Fruit fly (Drosophila melanogaster): ENCODE results near the gene Ref1.

Gene Ref1

DNA sequence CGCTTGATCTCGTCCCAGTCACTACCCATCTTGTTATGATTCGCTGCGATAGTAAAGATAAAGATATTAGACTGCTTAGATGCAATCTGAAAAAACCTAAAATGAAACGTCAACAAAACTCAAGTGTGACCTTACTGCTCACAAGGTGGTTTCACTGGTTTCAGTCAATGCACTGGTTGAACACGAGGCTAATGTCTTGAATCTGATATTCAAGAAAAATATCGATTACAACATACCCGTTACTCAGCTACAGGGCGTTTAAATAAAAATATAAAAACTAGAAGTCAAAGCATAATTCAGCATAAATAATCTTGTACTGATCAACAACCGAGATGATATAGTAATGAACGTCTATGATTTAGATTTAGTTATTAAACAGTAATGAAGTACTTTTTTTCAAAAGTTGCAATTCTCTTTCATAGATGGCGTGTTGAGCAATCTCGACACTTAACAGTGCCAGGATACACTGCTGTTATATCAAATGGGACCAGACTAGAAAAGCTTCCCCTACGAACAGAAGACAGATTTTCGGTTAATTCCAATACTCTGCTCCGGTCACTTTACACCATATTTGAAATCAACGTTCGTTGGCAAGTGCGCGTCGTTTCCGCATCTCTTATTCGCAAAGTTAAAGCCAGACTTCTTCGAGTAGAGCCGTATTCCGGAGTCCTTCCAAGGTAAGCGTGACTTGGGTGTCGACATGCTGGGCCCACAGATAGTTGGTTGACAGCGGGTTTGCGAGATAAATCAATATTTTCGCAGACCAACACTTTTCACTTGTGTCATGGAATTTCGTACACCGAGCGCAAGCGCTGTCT is 5.7 kb downstream of the Ref1 start, which contains the start of the genes Ufl1 and CG1943 (continued):
- TF ChIP-seq CG43689 (GFP tag; IDR thresholded peaks at IDR 0.05) (no peak), ac (GFP tag; optimal IDR thresholded peaks at IDR 0.05) (peak; percentile 38), Hmr (GFP tag; optimal IDR thresholded peaks at IDR 0.05) (peak; percentile 72), CG16813 (GFP tag; IDR thresholded peaks at IDR 0.05; ENCODE audit: partially characterized antibody) (no peak), gro (GFP tag; optimal IDR thresholded peaks at IDR 0.05) (no peak), pzg (GFP tag; optimal IDR thresholded peaks at IDR 0.05) (peak; percentile 88), MESR4 (GFP tag; optimal IDR thresholded peaks at IDR 0.05) (peak; percentile 75), Atf-2 (GFP tag; optimal IDR thresholded peaks at IDR 0.05) (no peak), gce (GFP tag; IDR thresholded peaks at IDR 0.05) (no peak), bbx (GFP tag; IDR thresholded peaks at IDR 0.05; ENCODE audit: partially characterized antibody) (no peak), gcm (GFP tag; optimal IDR thresholded peaks at IDR 0.05) (peak; percentile 44), D (optimal IDR thresholded peaks at IDR 0.05) (no peak), D (GFP tag; optimal IDR thresholded peaks at IDR 0.05) (no peak), HLH54F (GFP tag; optimal IDR thresholded peaks at IDR 0.05) (no peak), CG17612 (GFP tag; IDR thresholded peaks at IDR 0.05) (no peak), Sry-δ (GFP tag; optimal IDR thresholded peaks at IDR 0.05) (peak; percentile 81), Hr51 (GFP tag; optimal IDR thresholded peaks at IDR 0.05) (peak in 1 of 2 experiments; percentile 2), sd (tag; optimal IDR thresholded peaks at IDR 0.05) (peak; percentile 86), CG11696 (GFP tag; IDR thresholded peaks at IDR 0.05) (no peak), dm (GFP tag; optimal IDR thresholded peaks at IDR 0.05) (peak; percentile 69), abd-A (tag; optimal IDR thresholded peaks at IDR 0.05) (no peak), sug (tag; optimal IDR thresholded peaks at IDR 0.05) (peak; percentile 43), lov (optimal IDR thresholded peaks at IDR 0.05) (no peak), lov (GFP tag; IDR thresholded peaks at IDR 0.05) (no peak), CG18599 (GFP tag; optimal IDR thresholded peaks at IDR 0.05) (no peak), lab (GFP tag; optimal IDR thresholded peaks at IDR 0.05) (peak; percentile 7), sens (GFP tag) (peak; percentile 91), CG14860 (GFP tag; IDR thresholded peaks at IDR 0.05; ENCODE audit: partially characterized antibody) (no peak), stwl (tag; optimal IDR thresholded peaks at IDR 0.05) (peak; percentile 55), Med (GFP tag) (peak; percentile 61), CG5180 (GFP tag; optimal IDR thresholded peaks at IDR 0.05) (no peak), yki (optimal IDR thresholded peaks at IDR 0.05) (no peak), CG7271 (tag; optimal IDR thresholded peaks at IDR 0.05) (no peak), CG16863 (GFP tag; optimal IDR thresholded peaks at IDR 0.05) (no peak), onecut (GFP tag; IDR thresholded peaks at IDR 0.05) (peak; percentile 90), CoRest (tag; optimal IDR thresholded peaks at IDR 0.05) (peak; percentile 67), nom (GFP tag; optimal IDR thresholded peaks at IDR 0.05) (peak; percentile 34), chif (GFP tag; optimal IDR thresholded peaks at IDR 0.05) (no peak), CG17829 (tag; optimal IDR thresholded peaks at IDR 0.05) (peak; percentile 6), bab2 (GFP tag; optimal IDR thresholded peaks at IDR 0.05) (no peak), Hsf (GFP tag; optimal IDR thresholded peaks at IDR 0.05) (peak; percentile 19), CG8944 (GFP tag; optimal IDR thresholded peaks at IDR 0.05) (no peak), pb (GFP tag; optimal IDR thresholded peaks at IDR 0.05) (no peak), CG4707 (GFP tag; optimal IDR thresholded peaks at IDR 0.05) (no peak), sqz (GFP tag; optimal IDR thresholded peaks at IDR 0.05) (no peak), Hey (tag; optimal IDR thresholded peaks at IDR 0.05) (no peak), ssp (GFP tag; IDR thresholded peaks at IDR 0.05) (no peak), CG13624 (GFP tag; optimal IDR thresholded peaks at IDR 0.05) (no peak), chn (GFP tag; optimal IDR thresholded peaks at IDR 0.05) (no peak), CG7372 (GFP tag; IDR thresholded peaks at IDR 0.05) (no peak)

Measured in whole organism, embryonic.